Worm (Caenorhabditis elegans) whole organism, mixed stage, embryonic: ENCODE data around the gene hpo-15.

ENCODE experiments used
- M03D4.4 ChIP-seq: sonication (generic microtip); optimal IDR thresholded peaks from 2 replicates; lab custom pipeline; 2017; ENCODE audit warnings: mild to moderate bottlenecking, missing genetic modification characterization, missing compliant biosample characterization
- blmp-1 ChIP-seq: fragments of 150-350 bp; optimal IDR thresholded peaks from 2 replicates; lab custom pipeline; 2014; ENCODE audit warnings: missing biosample characterization, missing genetic modification characterization
- ceh-43 ChIP-seq: fragments of 200-800 bp; sonication (Bioruptor generic); optimal IDR thresholded peaks from 2 replicates; lab custom pipeline; 2018; ENCODE audit warnings: mild to moderate bottlenecking, missing genetic modification characterization, moderate library complexity, missing compliant biosample characterization
- ceh-83 ChIP-seq: fragments of 200-800 bp; sonication (Bioruptor generic); optimal IDR thresholded peaks from 2 replicates; lab custom pipeline; 2018; ENCODE audit warnings: mild to moderate bottlenecking, missing genetic modification characterization, missing compliant biosample characterization
- ces-1 ChIP-seq: fragments of 150-350 bp; optimal IDR thresholded peaks from 2 replicates; lab custom pipeline; 2014; ENCODE audit warnings: missing biosample characterization, missing genetic modification reagents, missing genetic modification characterization
- cnd-1 ChIP-seq: fragments of 200-800 bp; sonication (Bioruptor generic); optimal IDR thresholded peaks from 2 replicates; lab custom pipeline; 2018; ENCODE audit warnings: mild to moderate bottlenecking, missing genetic modification characterization, missing compliant biosample characterization
- elt-1 ChIP-seq: sonication (generic microtip); optimal IDR thresholded peaks from 2 replicates; lab custom pipeline; 2017; ENCODE audit warnings: missing genetic modification characterization, mild to moderate bottlenecking, missing compliant biosample characterization, antibody characterized with exemption, moderate library complexity, borderline replicate concordance; ENCODE audit not compliant: insufficient read depth
- elt-3 ChIP-seq: fragments of 150-350 bp; optimal IDR thresholded peaks from 2 replicates; lab custom pipeline; 2014; ENCODE audit warnings: missing biosample characterization, missing genetic modification characterization
- flh-1 ChIP-seq: fragments of 200-800 bp; sonication (Bioruptor generic); optimal IDR thresholded peaks from 2 replicates; lab custom pipeline; 2018; ENCODE audit warnings: mild to moderate bottlenecking, missing genetic modification characterization, moderate library complexity, missing compliant biosample characterization
- ham-2 ChIP-seq: fragments of 200-800 bp; sonication (Bioruptor generic); optimal IDR thresholded peaks from 2 replicates; lab custom pipeline; 2018; ENCODE audit warnings: mild to moderate bottlenecking, missing genetic modification characterization, missing compliant biosample characterization
- lin-13 ChIP-seq: fragments of 150-350 bp; optimal IDR thresholded peaks from 2 replicates; lab custom pipeline; 2014; ENCODE audit warnings: missing biosample characterization, missing genetic modification characterization
- lin-32 ChIP-seq: fragments of 200-800 bp; sonication (Bioruptor generic); optimal IDR thresholded peaks from 2 replicates; lab custom pipeline; 2018; ENCODE audit warnings: mild to moderate bottlenecking, missing genetic modification characterization, missing compliant biosample characterization
- lsy-2 ChIP-seq: fragments of 150-350 bp; optimal IDR thresholded peaks from 2 replicates; lab custom pipeline; 2014; ENCODE audit warnings: missing biosample characterization, missing genetic modification characterization
- mab-5 ChIP-seq: fragments of 150-350 bp; optimal IDR thresholded peaks from 2 replicates; lab custom pipeline; 2014; ENCODE audit warnings: missing biosample characterization, missing genetic modification characterization
- mep-1 ChIP-seq: fragments of 150-350 bp; optimal IDR thresholded peaks from 2 replicates; lab custom pipeline; 2017; ENCODE audit warnings: missing biosample characterization, missing genetic modification reagents, missing genetic modification characterization, inconsistent platforms
- nhr-12 ChIP-seq: fragments of 150-350 bp; optimal IDR thresholded peaks from 2 replicates; lab custom pipeline; 2014; ENCODE audit warnings: missing biosample characterization, missing genetic modification characterization
- nhr-2 ChIP-seq: fragments of 150-350 bp; optimal IDR thresholded peaks from 2 replicates; lab custom pipeline; 2014; ENCODE audit warnings: missing biosample characterization, missing genetic modification characterization
- nhr-28 ChIP-seq: fragments of 150-350 bp; optimal IDR thresholded peaks from 2 replicates; lab custom pipeline; 2014; ENCODE audit warnings: missing biosample characterization, missing genetic modification characterization
- nhr-76 ChIP-seq: sonication (generic microtip); optimal IDR thresholded peaks from 2 replicates; lab custom pipeline; 2017; ENCODE audit warnings: missing biosample characterization, missing genetic modification characterization
- pha-4 ChIP-seq: fragments of 150-350 bp; optimal IDR thresholded peaks from 2 replicates; lab custom pipeline; 2018; ENCODE audit warnings: missing biosample characterization, missing genetic modification reagents, missing genetic modification characterization
- sem-2 ChIP-seq: fragments of 200-800 bp; sonication (Bioruptor generic); optimal IDR thresholded peaks from 2 replicates; lab custom pipeline; 2018; ENCODE audit warnings: mild to moderate bottlenecking, missing genetic modification characterization, missing compliant biosample characterization
- snpc-4 ChIP-seq: fragments of 150-350 bp; optimal IDR thresholded peaks from 2 replicates; lab custom pipeline; 2014; ENCODE audit warnings: missing biosample characterization, missing genetic modification characterization
- tbx-8 ChIP-seq: fragments of 200-800 bp; sonication (Bioruptor generic); optimal IDR thresholded peaks from 2 replicates; lab custom pipeline; 2018; ENCODE audit warnings: mild to moderate bottlenecking, missing genetic modification characterization, moderate library complexity, missing compliant biosample characterization
- unc-120 ChIP-seq: sonication (generic microtip); optimal IDR thresholded peaks from 2 replicates; lab custom pipeline; 2017; ENCODE audit warnings: missing genetic modification characterization, missing compliant biosample characterization; ENCODE audit not compliant: poor library complexity, severe bottlenecking
- unc-39 ChIP-seq: fragments of 150-350 bp; optimal IDR thresholded peaks from 2 replicates; lab custom pipeline; 2014; ENCODE audit warnings: missing biosample characterization, missing genetic modification characterization
- unc-62 ChIP-seq: fragments of 150-350 bp; optimal IDR thresholded peaks from 2 replicates; lab custom pipeline; 2014; ENCODE audit warnings: missing biosample characterization, missing genetic modification reagents, missing genetic modification characterization
- zip-8 ChIP-seq: fragments of 150-350 bp; optimal IDR thresholded peaks from 2 replicates; lab custom pipeline; 2014; ENCODE audit warnings: missing biosample characterization, missing genetic modification characterization
- ztf-11 ChIP-seq: fragments of 150-350 bp; optimal IDR thresholded peaks from 2 replicates; lab custom pipeline; 2014; ENCODE audit warnings: missing biosample characterization, missing genetic modification characterization

hpo-15 gene

DNA sequence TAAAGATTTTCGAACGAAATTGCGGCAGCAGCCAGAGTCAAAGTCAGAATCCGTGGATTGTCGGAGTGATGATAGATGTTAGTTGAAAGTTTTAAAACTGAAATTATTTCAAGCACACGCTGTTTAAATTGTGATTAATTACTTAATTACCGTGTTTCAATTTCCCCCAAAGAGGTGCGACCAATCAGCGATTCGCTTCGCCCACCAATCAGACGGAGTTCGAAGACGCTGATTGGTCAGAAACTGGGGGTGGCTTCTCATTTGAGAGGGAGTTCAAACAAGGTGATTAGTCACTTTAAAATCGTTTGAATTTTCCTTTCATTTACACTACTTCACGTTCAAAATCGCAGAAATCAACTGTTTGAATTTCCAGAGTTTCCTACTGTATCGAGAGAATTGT lies 14.2 kb downstream of the hpo-15 start:
- TF ChIP-seq lin-32 (no peak), flh-1 (GFP tag; lab: Kevin White, UChicago) (no peak), nhr-12 (no peak), ceh-83 (GFP tag; lab: Kevin White, UChicago) (no peak), tbx-8 (no peak)

DNA sequence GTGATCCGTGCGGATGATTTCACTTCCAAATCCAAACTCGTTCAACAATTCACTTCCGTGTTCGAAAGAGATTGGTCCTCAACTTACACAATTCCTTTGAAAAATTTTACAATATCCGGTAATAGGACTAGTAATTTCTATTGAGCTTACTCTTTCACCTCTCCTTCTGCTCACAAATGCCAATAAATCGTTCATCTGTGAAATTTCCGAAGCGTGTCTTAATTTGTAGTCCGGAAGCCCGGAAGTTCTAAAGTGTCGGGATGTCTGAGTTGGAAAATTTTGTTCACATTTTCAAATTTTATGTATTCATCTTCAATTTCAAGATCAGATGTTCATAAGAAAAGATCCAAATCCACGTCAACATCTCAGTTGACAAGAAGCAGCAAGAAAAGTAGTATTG lies 20.2 kb downstream of the hpo-15 start, which contains the start of gene T05C3.2:
Gene T05C3.2 (plus strand): TSS at position 301 of the 400 bp plus-strand sequence.
- TF ChIP-seq snpc-4 (tag; lab: Kevin White, UChicago): no peak
- no peak for TF ChIP-seq nhr-2 (tag; lab: Kevin White, UChicago)
- no peak for TF ChIP-seq ztf-11 (tag; lab: Kevin White, UChicago)
- TF ChIP-seq unc-62 (GFP tag; lab: Kevin White, UChicago): no peak
- no peak for TF ChIP-seq cnd-1 (tag; lab: Kevin White, UChicago)
- TF ChIP-seq M03D4.4 (tag; lab: Kevin White, UChicago): no peak
- TF ChIP-seq mab-5: no peak
- no peak for TF ChIP-seq ceh-83 (GFP tag; lab: Kevin White, UChicago)
- TF ChIP-seq unc-39 (tag; lab: Kevin White, UChicago): no peak
- no peak for TF ChIP-seq nhr-12
- TF ChIP-seq ham-2 (GFP tag; lab: Kevin White, UChicago): no peak
- TF ChIP-seq zip-8: no peak
- TF ChIP-seq mep-1: no peak
- TF ChIP-seq sem-2 (GFP tag; lab: Kevin White, UChicago): no peak
- TF ChIP-seq pha-4 (tag; lab: Kevin White, UChicago): no peak
- no peak for TF ChIP-seq lin-13 (tag; lab: Kevin White, UChicago)
- TF ChIP-seq flh-1 (GFP tag; lab: Kevin White, UChicago): no peak
- TF ChIP-seq nhr-76 (tag; lab: Kevin White, UChicago): no peak

DNA sequence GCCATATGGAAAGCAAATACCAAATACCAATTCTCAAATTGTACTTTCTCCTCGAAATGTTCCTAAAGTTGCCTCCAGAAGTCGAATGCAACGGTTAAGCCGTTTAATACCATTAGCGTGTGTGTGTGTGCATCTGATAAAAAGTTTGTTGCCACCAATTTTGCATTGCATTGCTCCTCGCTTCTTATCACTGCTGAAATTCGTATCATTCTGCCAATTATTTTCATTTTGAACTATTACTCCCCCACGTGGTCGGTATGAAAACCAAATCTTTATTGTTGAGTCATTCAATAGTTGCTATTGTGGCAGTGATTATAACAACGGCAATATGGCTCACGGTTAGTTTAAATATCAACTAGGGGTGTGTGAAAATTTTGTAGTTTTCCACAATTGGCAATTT lies 23.4 kb downstream of the hpo-15 start, which contains the start of gene T05C3.6:
Gene T05C3.6 (plus strand): TSS at position 241 of the 400 bp plus-strand sequence.
- TF ChIP-seq elt-3 (tag; lab: Kevin White, UChicago) (no peak), tbx-8 (no peak), lsy-2 (tag; lab: Kevin White, UChicago) (no peak), nhr-28 (tag; lab: Kevin White, UChicago) (no peak), zip-8 (no peak), ceh-43 (GFP tag; lab: Kevin White, UChicago) (no peak), snpc-4 (tag; lab: Kevin White, UChicago) (no peak), unc-120 (tag; lab: Kevin White, UChicago) (no peak), blmp-1 (tag; lab: Kevin White, UChicago) (no peak), unc-62 (GFP tag; lab: Kevin White, UChicago) (no peak), ztf-11 (tag; lab: Kevin White, UChicago) (no peak), nhr-76 (tag; lab: Kevin White, UChicago) (no peak)

DNA sequence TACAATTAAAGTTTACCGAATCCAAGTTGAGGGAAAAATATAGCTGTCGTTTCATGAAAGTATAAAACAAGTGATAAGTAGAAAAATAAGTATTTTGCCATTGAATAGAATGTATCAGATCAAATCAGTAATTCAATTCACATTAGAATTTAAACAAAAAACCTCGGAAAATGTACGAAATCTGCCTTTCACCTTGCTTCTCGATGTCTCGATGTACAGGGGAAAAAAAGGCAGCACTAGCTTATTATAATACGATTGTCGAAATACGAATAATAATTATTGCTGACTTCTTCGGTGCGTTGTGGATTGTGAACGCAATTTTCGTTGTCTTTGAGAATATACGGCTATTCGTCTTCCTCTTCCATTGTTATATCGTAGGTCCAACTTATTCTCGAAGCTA lies 24.9 kb downstream of the hpo-15 start, which contains the start of gene grl-18:
Gene grl-18 (minus strand): TSS at position 101 of the 400 bp plus-strand sequence.
- no peak for TF ChIP-seq mab-5
- TF ChIP-seq pha-4 (tag; lab: Kevin White, UChicago): no peak
- TF ChIP-seq nhr-12: no peak
- no peak for TF ChIP-seq elt-1 (tag; lab: Kevin White, UChicago)
- TF ChIP-seq elt-3 (tag; lab: Kevin White, UChicago): no peak
- no peak for TF ChIP-seq unc-62 (GFP tag; lab: Kevin White, UChicago)
- TF ChIP-seq snpc-4 (tag; lab: Kevin White, UChicago): no peak
- no peak for TF ChIP-seq lin-13 (tag; lab: Kevin White, UChicago)
- no peak for TF ChIP-seq flh-1 (GFP tag; lab: Kevin White, UChicago)
- TF ChIP-seq unc-120 (tag; lab: Kevin White, UChicago): no peak

DNA sequence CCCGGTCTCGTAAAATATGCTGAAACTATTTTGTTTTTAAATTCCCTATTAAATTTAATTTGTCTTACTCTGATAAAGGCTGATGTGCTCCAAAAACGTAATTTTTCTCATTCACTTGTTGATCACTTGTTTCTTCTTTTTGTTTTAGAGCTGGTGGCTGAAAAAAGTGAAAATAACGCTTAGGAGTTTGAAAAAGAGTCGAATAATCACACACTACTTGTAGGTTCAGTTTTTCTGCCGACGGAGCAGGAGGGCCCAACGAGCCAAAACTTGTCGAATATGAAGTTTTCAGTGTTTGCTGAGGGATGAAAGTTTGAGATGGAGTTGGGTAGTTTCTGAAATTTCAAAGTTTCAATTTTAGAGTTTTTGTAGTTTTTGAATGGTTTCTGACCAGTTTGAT lies 26.4 kb downstream of the hpo-15 start:
- TF ChIP-seq blmp-1 (tag; lab: Kevin White, UChicago): no peak
- no peak for TF ChIP-seq lsy-2 (tag; lab: Kevin White, UChicago)
- TF ChIP-seq nhr-2 (tag; lab: Kevin White, UChicago): no peak
- TF ChIP-seq flh-1 (GFP tag; lab: Kevin White, UChicago): no peak

DNA sequence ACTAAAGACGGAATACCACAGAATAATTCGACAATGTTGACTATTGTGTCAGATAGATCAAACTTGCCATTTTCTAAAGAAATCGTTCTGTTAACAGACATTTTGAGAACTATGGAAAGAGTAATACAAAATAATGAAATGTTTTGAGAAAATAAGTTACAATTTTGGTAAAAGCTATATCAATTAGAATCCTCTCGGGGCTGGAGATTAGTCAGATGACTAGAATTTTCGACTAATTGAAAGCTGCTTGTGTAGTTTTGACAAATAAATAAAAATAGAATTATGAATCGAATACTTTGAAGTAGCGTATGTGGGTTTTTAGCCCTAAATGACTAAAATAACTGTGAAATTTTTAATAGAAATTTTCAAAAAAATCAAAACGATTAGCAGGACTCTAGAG lies 28.8 kb downstream of the hpo-15 start, which contains the start of gene srg-65:
Gene srg-65 (minus strand): TSS at position 101 of the 400 bp plus-strand sequence.
- TF ChIP-seq lin-13 (tag; lab: Kevin White, UChicago) (no peak), lin-32 (no peak), blmp-1 (tag; lab: Kevin White, UChicago) (no peak), zip-8 (no peak), ces-1 (GFP tag; lab: Kevin White, UChicago) (no peak), snpc-4 (tag; lab: Kevin White, UChicago) (no peak)
